Worm (Caenorhabditis elegans) whole organism, L2 larva: ENCODE results near the gene rps-16.

Experiments used
- aly-2 ChIP-seq: fragments of 150-350 bp; optimal IDR thresholded peaks from 2 replicates; lab custom pipeline; 2014; ENCODE audit warnings: missing biosample characterization, missing genetic modification characterization
- ama-1 ChIP-seq: fragments of 150-350 bp; optimal IDR thresholded peaks from 2 replicates; lab custom pipeline; 2018; ENCODE audit warnings: inconsistent platforms
- lsy-2 ChIP-seq, 2 experiments: fragments of 150-350 bp in 1 of 2; sonication (generic microtip) in 1 of 2; optimal IDR thresholded peaks; 2 replicates each; lab custom pipeline; 2014 to 2017; ENCODE audit warnings: missing biosample characterization in 2 of 2, missing genetic modification characterization in 2 of 2
- ztf-11 ChIP-seq: sonication (generic microtip); optimal IDR thresholded peaks from 2 replicates; lab custom pipeline; 2017; ENCODE audit warnings: missing biosample characterization, missing genetic modification characterization
- ztf-4 ChIP-seq: fragments of 150-350 bp; optimal IDR thresholded peaks from 2 replicates; lab custom pipeline; 2014; ENCODE audit warnings: missing biosample characterization, missing genetic modification characterization

- TF ChIP-seq lsy-2 (tag; optimal IDR thresholded peaks at IDR 0.05; lab: Kevin White, UChicago) (no peak), ztf-11 (tag; lab: Kevin White, UChicago) (no peak), ama-1 (no peak), ztf-4 (tag; lab: Kevin White, UChicago) (no peak), aly-2 (no peak)
Observed at ce11 chrV:14971136-14971535, 29.2 kb downstream of the rps-16 start, which contains the start of gene nlp-59.
